Worm (Caenorhabditis elegans) whole organism, L1 larva: ENCODE measurements around the gene cdd-2.

ENCODE experiments used
- ama-1 ChIP-seq: fragments of 150-350 bp; optimal IDR thresholded peaks from 2 replicates; lab custom pipeline; 2014
- pax-3 ChIP-seq: fragments of 200-800 bp; sonication (Bioruptor generic); optimal IDR thresholded peaks from 2 replicates; lab custom pipeline; 2018; ENCODE audit warnings: mild to moderate bottlenecking, missing genetic modification characterization, moderate library complexity, missing compliant biosample characterization
- sptf-1 ChIP-seq: fragments of 150-350 bp; optimal IDR thresholded peaks from 2 replicates; lab custom pipeline; 2014; ENCODE audit warnings: missing biosample characterization, missing genetic modification characterization

DNA sequence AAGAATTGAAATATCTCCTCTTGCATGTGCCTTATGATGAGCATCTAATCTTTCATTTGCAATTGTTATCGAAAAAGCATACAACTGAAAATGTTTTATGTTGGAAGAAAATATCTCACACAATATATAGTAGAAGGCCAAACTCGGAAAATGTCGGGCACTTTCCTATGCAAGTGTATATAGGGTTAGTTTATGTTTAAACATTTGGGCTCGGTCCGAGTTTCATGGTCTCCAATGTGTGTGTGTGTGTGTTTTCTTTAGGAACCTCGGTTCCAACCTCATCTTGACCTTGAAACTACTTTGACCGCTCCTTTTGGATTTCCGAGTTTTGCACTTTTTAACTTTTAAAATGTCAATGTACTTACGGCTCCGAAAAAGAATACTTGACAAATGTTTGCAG is 48.4 kb downstream of the cdd-2 start:
- TF ChIP-seq ama-1 (lab: Kevin White, UChicago) (no peak), sptf-1 (tag; lab: Kevin White, UChicago) (no peak), pax-3 (tag; lab: Kevin White, UChicago) (no peak)
